Fruit fly (Drosophila melanogaster): ENCODE data around the gene CG7884.

dm6 chrX:19225304-19225640, 4.8 kb downstream of the CG7884 start:
- TF ChIP-seq eg (GFP tag; IDR thresholded peaks at IDR 0.05) (no peak), CG15336 (GFP tag; IDR thresholded peaks at IDR 0.05) (no peak), Smox (GFP tag; optimal IDR thresholded peaks at IDR 0.05) (no peak), Sox102F (GFP tag; optimal IDR thresholded peaks at IDR 0.05) (no peak), CG4318 (GFP tag; optimal IDR thresholded peaks at IDR 0.05) (no peak), Sox15 (GFP tag; optimal IDR thresholded peaks at IDR 0.05) (no peak), Eip93F (GFP tag; optimal IDR thresholded peaks at IDR 0.05) (no peak)
